Fruit fly (Drosophila melanogaster) S2 (cell line): ENCODE measurements around the gene CG32192.

Experiments
- CG8478 ChIP-seq: fragments of >200 bp; optimal IDR thresholded peaks from 2 replicates; lab custom pipeline; 2018
- CTCF ChIP-seq, 2 experiments: fragments of >200 bp; optimal IDR thresholded peaks; 2 replicates each; lab custom pipeline; 2018

DNA sequence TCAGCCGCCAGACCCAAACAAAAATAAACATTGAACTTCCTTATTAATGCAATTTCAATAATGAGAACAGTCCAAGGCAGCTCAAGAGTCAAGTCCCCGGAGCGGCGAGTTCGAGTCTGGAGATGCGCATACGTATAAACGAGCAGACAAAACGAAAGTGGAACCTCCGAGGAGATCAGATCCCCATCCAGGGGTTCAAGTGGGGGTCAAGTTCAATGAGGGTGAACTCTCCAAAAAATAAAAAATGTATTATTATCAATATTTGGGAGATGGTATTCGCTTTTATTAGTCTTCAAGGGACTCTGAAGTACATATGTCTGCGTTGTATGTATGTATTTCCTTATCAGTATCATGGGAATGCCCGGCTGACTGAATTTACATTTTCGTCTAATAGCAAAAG lies 39.2 kb upstream of the CG32192 start:
- TF ChIP-seq CTCF (optimal IDR thresholded peaks at IDR 0.05; lab: Kevin White, UChicago): no peak
- TF ChIP-seq CG8478 (lab: Kevin White, UChicago): no peak
